Worm (Caenorhabditis elegans): ENCODE measurements around the gene ZK792.5.

DNA sequence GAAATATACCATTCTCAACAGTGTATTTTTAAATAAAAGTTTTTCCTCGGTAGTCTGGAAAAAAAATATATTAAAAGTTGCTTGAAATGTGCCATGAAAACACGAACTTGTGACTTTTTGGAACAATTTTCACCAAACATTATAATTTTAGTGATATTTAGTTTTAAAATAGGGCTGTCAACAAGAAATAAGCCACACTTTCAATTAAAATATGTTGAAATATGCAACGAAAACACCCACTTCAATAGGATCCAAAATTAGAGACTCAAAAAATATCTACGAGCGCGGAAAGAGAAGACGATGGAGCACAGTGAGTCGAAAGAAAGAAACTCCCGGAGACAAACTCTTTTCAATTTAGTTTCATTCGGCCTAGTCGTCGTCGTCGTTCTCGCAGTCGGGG, 5.6 kb upstream of the ZK792.5 start, which contains the start of gene ZK792.12:
- TF ChIP-seq nhr-12 (tag; optimal IDR thresholded peaks at IDR 0.05) (no peak), sea-2 (GFP tag; optimal IDR thresholded peaks at IDR 0.05) (no peak), nhr-28 (tag; optimal IDR thresholded peaks at IDR 0.05) (no peak)
